Worm (Caenorhabditis elegans) whole organism, L4 larva: Measurements from ENCODE around the gene hot-2.

Experiments
- D1046.2 ChIP-seq: fragments of 200-800 bp; sonication (Bioruptor generic); IDR thresholded peaks from 2 replicates; pipeline ENCODE4 v1.3.6; 2022; ENCODE audit warnings: missing genetic modification characterization, missing compliant biosample characterization
- F44E2.7 ChIP-seq: fragments of 200-800 bp; sonication (Bioruptor generic); IDR thresholded peaks from 2 replicates; pipeline ENCODE4 v2.1.2; 2022; ENCODE audit warnings: missing genetic modification characterization, missing compliant biosample characterization
- T20F7.1 ChIP-seq: fragments of 200-800 bp; sonication (Bioruptor generic); optimal IDR thresholded peaks from 2 replicates; lab custom pipeline; 2018; ENCODE audit warnings: mild to moderate bottlenecking, missing genetic modification characterization, missing compliant biosample characterization
- Y48G9A.11 ChIP-seq: fragments of 200-800 bp; sonication (Bioruptor generic); IDR thresholded peaks from 2 replicates; pipeline ENCODE4 v1.3.6; 2022; ENCODE audit warnings: missing genetic modification reagents, missing genetic modification characterization, missing compliant biosample characterization
- ZK337.2 ChIP-seq: fragments of 200-800 bp; sonication (Bioruptor generic); IDR thresholded peaks from 2 replicates; pipeline ENCODE4 v1.3.6; 2022; ENCODE audit warnings: missing genetic modification reagents, missing genetic modification characterization, missing compliant biosample characterization
- ZK546.5 ChIP-seq, 2 experiments: sonication (generic microtip); optimal IDR thresholded peaks; 2 replicates each; lab custom pipeline; 2017; ENCODE audit warnings: missing biosample characterization in 2 of 2, missing genetic modification characterization in 2 of 2
- aha-1 ChIP-seq: fragments of 150-350 bp; peaks from one replicate; lab custom pipeline; 2014; ENCODE audit warnings: missing biosample characterization, missing genetic modification characterization
- arid-1 ChIP-seq: fragments of 200-800 bp; sonication (Bioruptor generic); conservative IDR thresholded peaks from 2 replicates; pipeline ENCODE4 v1.3.6; 2022; ENCODE audit warnings: missing genetic modification reagents, missing genetic modification characterization, missing compliant biosample characterization
- attf-4 ChIP-seq: sonication (generic microtip); optimal IDR thresholded peaks from 3 replicates; lab custom pipeline; 2017; ENCODE audit warnings: missing biosample characterization, missing genetic modification characterization
- ceh-28 ChIP-seq: fragments of 150-350 bp; optimal IDR thresholded peaks from 2 replicates; lab custom pipeline; 2014; ENCODE audit warnings: missing biosample characterization, missing genetic modification reagents, missing genetic modification characterization
- ceh-44 ChIP-seq: fragments of 200-800 bp; sonication (Bioruptor generic); IDR thresholded peaks from 2 replicates; pipeline ENCODE4 v1.3.6; 2022; ENCODE audit warnings: missing genetic modification reagents, missing genetic modification characterization, missing compliant biosample characterization
- cey-2 ChIP-seq: sonication (generic microtip); optimal IDR thresholded peaks from 3 replicates; lab custom pipeline; 2017; ENCODE audit warnings: missing genetic modification characterization, mild to moderate bottlenecking, missing compliant biosample characterization, antibody characterized with exemption, borderline replicate concordance; ENCODE audit not compliant: insufficient read depth
- daf-16 ChIP-seq, 3 experiments: sonication (generic microtip); optimal IDR thresholded peaks; 2 replicates each; lab custom pipeline; 2016 to 2017; ENCODE audit warnings: missing genetic modification characterization in 3 of 3, missing genetic modification reagents in 3 of 3, mild to moderate bottlenecking in 2 of 3, missing compliant biosample characterization in 2 of 3, missing biosample characterization in 1 of 3, moderate library complexity in 1 of 3
- daf-19 ChIP-seq: fragments of 200-800 bp; sonication (Bioruptor generic); conservative IDR thresholded peaks from 2 replicates; pipeline ENCODE4 v1.3.6; 2022; ENCODE audit warnings: missing genetic modification characterization, missing compliant biosample characterization
- dmd-8 ChIP-seq: fragments of 200-800 bp; sonication (Bioruptor generic); IDR thresholded peaks from 2 replicates; pipeline ENCODE4 v1.3.6; 2022; ENCODE audit warnings: missing genetic modification characterization, missing compliant biosample characterization
- dmd-9 ChIP-seq: fragments of 200-800 bp; sonication (Bioruptor generic); IDR thresholded peaks from 2 replicates; pipeline ENCODE4 v1.3.6; 2022; ENCODE audit warnings: missing genetic modification reagents, missing genetic modification characterization, missing compliant biosample characterization
- gei-8 ChIP-seq: fragments of 200-800 bp; sonication (Bioruptor generic); optimal IDR thresholded peaks from 2 replicates; lab custom pipeline; 2018; ENCODE audit warnings: mild to moderate bottlenecking, missing genetic modification characterization, missing compliant biosample characterization
- hmg-1.1 ChIP-seq: fragments of 200-800 bp; sonication (Bioruptor generic); IDR thresholded peaks from 2 replicates; pipeline ENCODE4 v1.3.6; 2022; ENCODE audit warnings: missing genetic modification reagents, missing genetic modification characterization, missing compliant biosample characterization
- jun-1 ChIP-seq: fragments of 150-350 bp; optimal IDR thresholded peaks from 2 replicates; lab custom pipeline; 2014; ENCODE audit warnings: missing biosample characterization, missing genetic modification reagents, missing genetic modification characterization
- lin-38 ChIP-seq: fragments of 200-800 bp; sonication (Bioruptor generic); IDR thresholded peaks from 2 replicates; pipeline ENCODE4 v1.3.6; 2022; ENCODE audit warnings: missing genetic modification reagents, missing genetic modification characterization, missing compliant biosample characterization
- lsy-2 ChIP-seq, 2 experiments: fragments of 150-350 bp in 1 of 2; sonication (generic microtip) in 1 of 2; optimal IDR thresholded peaks; 2 replicates each; lab custom pipeline; 2014 to 2017; ENCODE audit warnings: missing biosample characterization in 2 of 2, missing genetic modification characterization in 2 of 2
- madf-9 ChIP-seq: fragments of 200-800 bp; sonication (Bioruptor generic); conservative IDR thresholded peaks from 2 replicates; pipeline ENCODE4 v1.3.6; 2022; ENCODE audit warnings: missing genetic modification reagents, missing genetic modification characterization, missing compliant biosample characterization
- mep-1 ChIP-seq: fragments of 150-350 bp; sonication (generic microtip); optimal IDR thresholded peaks from 3 replicates; lab custom pipeline; 2014; ENCODE audit warnings: missing biosample characterization, missing genetic modification characterization
- mxl-2 ChIP-seq: fragments of 200-800 bp; sonication (Bioruptor generic); conservative IDR thresholded peaks from 2 replicates; pipeline ENCODE4 v1.3.6; 2022; ENCODE audit warnings: missing genetic modification reagents, missing genetic modification characterization, missing compliant biosample characterization
- mxl-3 ChIP-seq: fragments of 200-800 bp; sonication (Bioruptor generic); optimal IDR thresholded peaks from 2 replicates; lab custom pipeline; 2018; ENCODE audit warnings: mild to moderate bottlenecking, missing genetic modification characterization, missing compliant biosample characterization
- nhr-25 ChIP-seq: sonication (generic microtip); optimal IDR thresholded peaks from 2 replicates; lab custom pipeline; 2017; ENCODE audit warnings: missing genetic modification characterization, mild to moderate bottlenecking, missing compliant biosample characterization, antibody characterized with exemption, moderate library complexity, borderline replicate concordance; ENCODE audit not compliant: insufficient read depth
- nhr-48 ChIP-seq: sonication (generic microtip); optimal IDR thresholded peaks from 2 replicates; lab custom pipeline; 2016; ENCODE audit warnings: mild to moderate bottlenecking, missing genetic modification characterization, missing compliant biosample characterization
- nhr-6 ChIP-seq: fragments of 150-350 bp; optimal IDR thresholded peaks from 2 replicates; lab custom pipeline; 2014; ENCODE audit warnings: missing biosample characterization, missing genetic modification characterization
- nhr-76 ChIP-seq: fragments of 150-350 bp; optimal IDR thresholded peaks from 2 replicates; lab custom pipeline; 2014; ENCODE audit warnings: missing biosample characterization, missing genetic modification characterization
- pha-4 ChIP-seq, 2 experiments: fragments of 150-350 bp in 1 of 2; fragments of 200-800 bp in 1 of 2; sonication (Bioruptor generic) in 1 of 2; IDR thresholded peaks in 1 of 2; optimal IDR thresholded peaks in 1 of 2; 2 replicates each; pipeline versions ENCODE4 v1.3.6 to Lab custom; 2014 to 2022; ENCODE audit warnings: missing genetic modification characterization in 2 of 2, missing genetic modification reagents in 2 of 2, missing biosample characterization in 1 of 2, missing compliant biosample characterization in 1 of 2
- rbr-2 ChIP-seq: sonication (generic microtip); optimal IDR thresholded peaks from 2 replicates; lab custom pipeline; 2016; ENCODE audit warnings: missing genotype, missing genetic modification characterization, missing compliant biosample characterization
- set-16 ChIP-seq: fragments of 200-800 bp; sonication (Bioruptor generic); IDR thresholded peaks from 2 replicates; pipeline ENCODE4 v1.3.6; 2022; ENCODE audit warnings: missing genetic modification reagents, missing genetic modification characterization, missing compliant biosample characterization
- snpc-4 ChIP-seq: fragments of 150-350 bp; optimal IDR thresholded peaks from 2 replicates; lab custom pipeline; 2014; ENCODE audit warnings: missing biosample characterization, missing genetic modification characterization
- unc-62 ChIP-seq, 3 experiments: fragments of 150-350 bp in 1 of 3; sonication (generic microtip); optimal IDR thresholded peaks in 2 of 3; peaks in 1 of 3; 1 replicate in 1 of 3; 2 replicates in 2 of 3; lab custom pipeline; 2014 to 2017; ENCODE audit warnings: missing biosample characterization in 3 of 3, missing genetic modification characterization in 3 of 3, missing genetic modification reagents in 3 of 3, missing genotype in 1 of 3
- vab-7 ChIP-seq: fragments of 200-800 bp; sonication (Bioruptor generic); IDR thresholded peaks from 2 replicates; pipeline ENCODE4 v1.3.6; 2022; ENCODE audit warnings: missing genetic modification reagents, missing genetic modification characterization, missing compliant biosample characterization
- zfp-2 ChIP-seq: sonication (generic microtip); optimal IDR thresholded peaks from 2 replicates; lab custom pipeline; 2016; ENCODE audit warnings: mild to moderate bottlenecking, missing genetic modification characterization, missing compliant biosample characterization
- zfp-3 ChIP-seq: fragments of 200-800 bp; sonication (Bioruptor generic); conservative IDR thresholded peaks from 2 replicates; pipeline ENCODE4 v1.3.6; 2022; ENCODE audit warnings: missing genetic modification reagents, missing genetic modification characterization, missing compliant biosample characterization
- zip-2 ChIP-seq: fragments of 150-350 bp; optimal IDR thresholded peaks from 2 replicates; lab custom pipeline; 2014; ENCODE audit warnings: missing biosample characterization, missing genetic modification characterization
- ztf-11 ChIP-seq: fragments of 150-350 bp; optimal IDR thresholded peaks from 2 replicates; lab custom pipeline; 2014; ENCODE audit warnings: missing biosample characterization, missing genetic modification characterization
- ztf-7 ChIP-seq: fragments of 150-350 bp; optimal IDR thresholded peaks from 2 replicates; lab custom pipeline; 2014; ENCODE audit warnings: missing biosample characterization, missing genetic modification characterization

The hot-2 gene

ce11 chrV:19131848-19132401 lies 42.6 kb upstream of the hot-2 start:
- TF ChIP-seq F44E2.7 (GFP tag; lab: Robert Waterston, UW): 0 out of 2 replicates have a peak, but pooled peaks have one; percentile 12
- TF ChIP-seq ceh-44 (GFP tag; lab: Robert Waterston, UW): no peak
- peak; percentile 82 for TF ChIP-seq ceh-28 (tag; lab: Kevin White, UChicago)

- TF ChIP-seq nhr-76 (tag; lab: Kevin White, UChicago): no peak
- no peak for TF ChIP-seq nhr-48 (tag; lab: Kevin White, UChicago)
Measured at ce11 chrV:19133507-19133906, 41.1 kb upstream of the hot-2 start, which contains the start of gene Y39B6A.10. Y39B6A.10 (minus strand) TSS chrV:19133607.

- TF ChIP-seq aha-1: peak; percentile 28
- no peak for TF ChIP-seq attf-4 (tag; lab: Kevin White, UChicago)
- TF ChIP-seq nhr-25: no peak
- no peak for TF ChIP-seq ztf-7
- TF ChIP-seq mxl-2 (GFP tag; lab: Robert Waterston, UW): no peak
- TF ChIP-seq unc-62 (GFP tag; optimal IDR thresholded peaks at IDR 0.05 in 1 of 2; lab: Kevin White, UChicago): no peak
- no peak for TF ChIP-seq unc-62 (tag; optimal IDR thresholded peaks at IDR 0.05; lab: Kevin White, UChicago)
- TF ChIP-seq, all 104 proteins: peak for 1
Measured at ce11 chrV:19136206-19136605, 38.4 kb upstream of the hot-2 start, which contains the start of gene Y39B6A.9. Y39B6A.9 (plus strand) TSS chrV:19136506.

- TF ChIP-seq lsy-2 (tag; optimal IDR thresholded peaks at IDR 0.05; lab: Kevin White, UChicago): no peak
- TF ChIP-seq mxl-3 (GFP tag; lab: Kevin White, UChicago): no peak
- no peak for TF ChIP-seq hmg-1.1 (GFP tag; lab: Robert Waterston, UW)
- TF ChIP-seq jun-1: no peak
- TF ChIP-seq nhr-25: no peak
- no peak for TF ChIP-seq unc-62 (GFP tag; optimal IDR thresholded peaks at IDR 0.05 in 1 of 2; lab: Kevin White, UChicago)
- TF ChIP-seq unc-62 (tag; optimal IDR thresholded peaks at IDR 0.05; lab: Kevin White, UChicago): no peak
- TF ChIP-seq D1046.2 (GFP tag; lab: Robert Waterston, UW): no peak
- TF ChIP-seq daf-19 (GFP tag; lab: Robert Waterston, UW): no peak
- no peak for TF ChIP-seq daf-16 (GFP tag; optimal IDR thresholded peaks at IDR 0.05; lab: Kevin White, UChicago)
- no peak for TF ChIP-seq daf-16 (tag; optimal IDR thresholded peaks at IDR 0.05; lab: Kevin White, UChicago)
- no peak for TF ChIP-seq ZK337.2 (GFP tag; lab: Robert Waterston, UW)
- TF ChIP-seq gei-8 (GFP tag; lab: Kevin White, UChicago): no peak
- no peak for TF ChIP-seq zfp-3 (GFP tag; lab: Robert Waterston, UW)
Measured at ce11 chrV:19140495-19140894, 34.1 kb upstream of the hot-2 start, which contains the start of gene cpg-23. cpg-23 (plus strand) TSS chrV:19140795.

ce11 chrV:19142595-19142994 lies 32.0 kb upstream of the hot-2 start:
- TF ChIP-seq zip-2 (tag; lab: Kevin White, UChicago) (no peak), nhr-6 (tag; lab: Kevin White, UChicago) (no peak), mxl-2 (GFP tag; lab: Robert Waterston, UW) (no peak), nhr-48 (tag; lab: Kevin White, UChicago) (peak; percentile 8), Y48G9A.11 (peak; percentile 62), cey-2 (tag; lab: Kevin White, UChicago) (no peak), lin-38 (peak; percentile 55), dmd-8 (GFP tag; lab: Robert Waterston, UW) (no peak), ztf-11 (no peak), hmg-1.1 (GFP tag; lab: Robert Waterston, UW) (peak; percentile 60), mep-1 (no peak), dmd-9 (peak; percentile 52; the same call in 1 of the 2 replicates), madf-9 (GFP tag; lab: Robert Waterston, UW) (peak; percentile 48; the same call in 1 of the 2 replicates), set-16 (GFP tag; lab: Robert Waterston, UW) (peak; percentile 62), snpc-4 (tag; lab: Kevin White, UChicago) (no peak), rbr-2 (tag; lab: Kevin White, UChicago) (peak; percentile 23), arid-1 (peak; percentile 70), attf-4 (tag; lab: Kevin White, UChicago) (no peak), T20F7.1 (GFP tag; lab: Kevin White, UChicago) (no peak), mxl-3 (GFP tag; lab: Kevin White, UChicago) (no peak), pha-4 (GFP tag; IDR thresholded peaks at IDR 0.05; lab: Robert Waterston, UW) (peak; percentile 62; the same call in 1 of the 2 replicates), pha-4 (tag; optimal IDR thresholded peaks at IDR 0.05; lab: Kevin White, UChicago) (no peak), vab-7 (GFP tag; lab: Robert Waterston, UW) (peak; percentile 62), ZK546.5 (tag; optimal IDR thresholded peaks at IDR 0.05; lab: Kevin White, UChicago) (no peak), ZK337.2 (GFP tag; lab: Robert Waterston, UW) (no peak), zfp-2 (peak; percentile 0)
